Worm (Caenorhabditis elegans) whole organism, L2 larva: ENCODE results near the gene clec-47.
A peak's percentile ranks its signal among the peaks of the same experiment; 100 is the strongest.

Experiments used
- C34F6.9 ChIP-seq: fragments of 150-350 bp; optimal IDR thresholded peaks from 2 replicates; lab custom pipeline; 2014; ENCODE audit warnings: missing biosample characterization, missing genetic modification characterization
- R02D3.7 ChIP-seq: fragments of 150-350 bp; optimal IDR thresholded peaks from 2 replicates; lab custom pipeline; 2014; ENCODE audit warnings: missing biosample characterization, missing genetic modification characterization
- Y55F3AM.14 ChIP-seq: fragments of 200-800 bp; sonication (Bioruptor generic); optimal IDR thresholded peaks from 2 replicates; lab custom pipeline; 2018; ENCODE audit warnings: mild to moderate bottlenecking, missing genetic modification characterization, missing compliant biosample characterization
- ZK546.5 ChIP-seq: sonication (generic microtip); optimal IDR thresholded peaks from 2 replicates; lab custom pipeline; 2017; ENCODE audit warnings: missing biosample characterization, missing genetic modification characterization
- aly-2 ChIP-seq: fragments of 150-350 bp; optimal IDR thresholded peaks from 2 replicates; lab custom pipeline; 2014; ENCODE audit warnings: missing biosample characterization, missing genetic modification characterization
- blmp-1 ChIP-seq: sonication (generic microtip); optimal IDR thresholded peaks from 2 replicates; lab custom pipeline; 2017; ENCODE audit warnings: missing genetic modification characterization, mild to moderate bottlenecking, missing compliant biosample characterization, antibody characterized with exemption, moderate library complexity; ENCODE audit not compliant: insufficient read depth
- ceh-82 ChIP-seq: fragments of 150-350 bp; optimal IDR thresholded peaks from 2 replicates; lab custom pipeline; 2014; ENCODE audit warnings: missing biosample characterization, missing genetic modification characterization
- crh-2 ChIP-seq: sonication (generic microtip); optimal IDR thresholded peaks from 2 replicates; lab custom pipeline; 2017; ENCODE audit warnings: missing biosample characterization, missing genetic modification characterization
- dmd-4 ChIP-seq: sonication (generic microtip); optimal IDR thresholded peaks from 2 replicates; lab custom pipeline; 2017; ENCODE audit warnings: missing biosample characterization, missing genetic modification characterization
- egl-27 ChIP-seq: sonication (generic microtip); optimal IDR thresholded peaks from 3 replicates; lab custom pipeline; 2017; ENCODE audit warnings: missing biosample characterization, missing genetic modification reagents, missing genetic modification characterization
- elt-1 ChIP-seq: fragments of 150-350 bp; optimal IDR thresholded peaks from 2 replicates; lab custom pipeline; 2014; ENCODE audit warnings: missing biosample characterization, missing genetic modification characterization
- elt-3 ChIP-seq: sonication (generic microtip); optimal IDR thresholded peaks from 2 replicates; lab custom pipeline; 2017; ENCODE audit warnings: missing biosample characterization, missing genetic modification characterization
- fos-1 ChIP-seq: fragments of 150-350 bp; optimal IDR thresholded peaks from 2 replicates; lab custom pipeline; 2014; ENCODE audit warnings: missing biosample characterization, missing genetic modification characterization
- gmeb-1 ChIP-seq: fragments of 150-350 bp; optimal IDR thresholded peaks from 2 replicates; lab custom pipeline; 2014; ENCODE audit warnings: missing biosample characterization, missing genetic modification characterization
- lin-11 ChIP-seq: fragments of 150-350 bp; sonication (generic microtip); optimal IDR thresholded peaks from 2 replicates; lab custom pipeline; 2014; ENCODE audit warnings: missing biosample characterization, missing genetic modification characterization, inconsistent platforms, mixed read lengths
- lin-13 ChIP-seq: fragments of 150-350 bp; optimal IDR thresholded peaks from 2 replicates; lab custom pipeline; 2014; ENCODE audit warnings: missing biosample characterization, missing genetic modification reagents, missing genetic modification characterization
- lin-39 ChIP-seq: fragments of 150-350 bp; optimal IDR thresholded peaks from 2 replicates; lab custom pipeline; 2014; ENCODE audit warnings: missing biosample characterization, missing genetic modification reagents, missing genetic modification characterization
- mbf-1 ChIP-seq: sonication (generic microtip); optimal IDR thresholded peaks from 2 replicates; lab custom pipeline; 2017; ENCODE audit warnings: missing biosample characterization, missing genetic modification characterization
- mdl-1 ChIP-seq, 2 experiments: fragments of 150-350 bp in 1 of 2; sonication (generic microtip) in 1 of 2; optimal IDR thresholded peaks; 2 replicates each; lab custom pipeline; 2017; ENCODE audit warnings: missing biosample characterization in 2 of 2, missing genetic modification characterization in 2 of 2
- nhr-12 ChIP-seq: fragments of 150-350 bp; optimal IDR thresholded peaks from 2 replicates; lab custom pipeline; 2014; ENCODE audit warnings: missing biosample characterization, missing genetic modification characterization
- nhr-129 ChIP-seq: fragments of 150-350 bp; optimal IDR thresholded peaks from 2 replicates; lab custom pipeline; 2014; ENCODE audit warnings: missing biosample characterization, missing genetic modification characterization
- nhr-21 ChIP-seq: fragments of 150-350 bp; optimal IDR thresholded peaks from 2 replicates; lab custom pipeline; 2014; ENCODE audit warnings: missing biosample characterization, missing genetic modification characterization
- nhr-237 ChIP-seq: fragments of 150-350 bp; optimal IDR thresholded peaks from 2 replicates; lab custom pipeline; 2014; ENCODE audit warnings: missing biosample characterization, missing genetic modification characterization
- nhr-25 ChIP-seq: fragments of 150-350 bp; sonication (generic microtip); optimal IDR thresholded peaks from 3 replicates; lab custom pipeline; 2014; ENCODE audit warnings: missing biosample characterization, missing genetic modification characterization
- nhr-6 ChIP-seq: fragments of 150-350 bp; optimal IDR thresholded peaks from 2 replicates; lab custom pipeline; 2014; ENCODE audit warnings: missing biosample characterization, missing genetic modification characterization
- nhr-77 ChIP-seq: fragments of 150-350 bp; optimal IDR thresholded peaks from 2 replicates; lab custom pipeline; 2014; ENCODE audit warnings: missing biosample characterization, missing genetic modification characterization
- sem-4 ChIP-seq: fragments of 150-350 bp; optimal IDR thresholded peaks from 2 replicates; lab custom pipeline; 2014; ENCODE audit warnings: missing biosample characterization, missing genetic modification reagents, missing genetic modification characterization
- skn-1 ChIP-seq: sonication (generic microtip); optimal IDR thresholded peaks from 2 replicates; lab custom pipeline; 2017; ENCODE audit warnings: missing biosample characterization, missing genetic modification characterization
- sma-3 ChIP-seq: sonication (generic microtip); optimal IDR thresholded peaks from 2 replicates; lab custom pipeline; 2016; ENCODE audit warnings: missing genetic modification reagents, missing genetic modification characterization, missing compliant biosample characterization
- sma-9 ChIP-seq, 2 experiments: fragments of 150-350 bp in 1 of 2; sonication (generic microtip) in 1 of 2; optimal IDR thresholded peaks; 2 replicates each; lab custom pipeline; 2014 to 2016; ENCODE audit warnings: missing genetic modification characterization in 2 of 2, mild to moderate bottlenecking in 1 of 2, missing biosample characterization in 1 of 2, missing compliant biosample characterization in 1 of 2, missing genetic modification reagents in 1 of 2, moderate library complexity in 1 of 2
- snpc-4 ChIP-seq: fragments of 150-350 bp; optimal IDR thresholded peaks from 2 replicates; lab custom pipeline; 2014; ENCODE audit warnings: missing biosample characterization, missing genetic modification characterization
- unc-55 ChIP-seq: fragments of 150-350 bp; sonication (generic microtip); optimal IDR thresholded peaks from 3 replicates; lab custom pipeline; 2014; ENCODE audit warnings: missing biosample characterization, missing genetic modification reagents, missing genetic modification characterization
- zag-1 ChIP-seq: fragments of 150-350 bp; optimal IDR thresholded peaks from 2 replicates; lab custom pipeline; 2014; ENCODE audit warnings: missing biosample characterization, missing genetic modification characterization
- ztf-1 ChIP-seq: fragments of 200-800 bp; sonication (Bioruptor generic); conservative IDR thresholded peaks from 2 replicates; pipeline ENCODE4 v1.3.6; 2022; ENCODE audit warnings: missing genetic modification characterization, missing compliant biosample characterization
- ztf-4 ChIP-seq: fragments of 150-350 bp; optimal IDR thresholded peaks from 2 replicates; lab custom pipeline; 2014; ENCODE audit warnings: missing biosample characterization, missing genetic modification characterization

Gene clec-47

ce11 chrV:15139811-15140210 is 35.7 kb upstream of the clec-47 start:
- TF ChIP-seq fos-1 (tag; lab: Kevin White, UChicago), result peak; percentile 42
- TF ChIP-seq lin-13, result no peak

ce11 chrV:15140247-15140646 is 35.3 kb upstream of the clec-47 start, which contains the start of gene K08F9.3:
TSS of gene K08F9.3 (plus strand) at chrV:15140547.
- TF ChIP-seq egl-27 (tag; lab: Kevin White, UChicago) (no peak), mdl-1 (tag; optimal IDR thresholded peaks at IDR 0.05; lab: Kevin White, UChicago) (no peak), fos-1 (tag; lab: Kevin White, UChicago) (no peak), lin-39 (tag; lab: Kevin White, UChicago) (no peak), ztf-4 (tag; lab: Kevin White, UChicago) (no peak), lin-13 (no peak), ztf-1 (no peak), nhr-25 (no peak), crh-2 (tag; lab: Kevin White, UChicago) (no peak), snpc-4 (tag; lab: Kevin White, UChicago) (no peak), ZK546.5 (no peak), mbf-1 (tag; lab: Kevin White, UChicago) (no peak), unc-55 (GFP tag; lab: Kevin White, UChicago) (no peak), zag-1 (no peak), sem-4 (tag; lab: Kevin White, UChicago) (no peak), nhr-129 (no peak)
- TF ChIP-seq, all 48 proteins: peak for 0

ce11 chrV:15143285-15143684 is 32.3 kb upstream of the clec-47 start, which contains the start of gene K08F9.1:
TSS of gene K08F9.1 (minus strand) at chrV:15143385.
- TF ChIP-seq mbf-1 (tag; lab: Kevin White, UChicago), result no peak
- no peak for TF ChIP-seq aly-2 (tag; lab: Kevin White, UChicago)
- TF ChIP-seq elt-1, result no peak
- TF ChIP-seq R02D3.7, result no peak
- TF ChIP-seq Y55F3AM.14 (GFP tag; lab: Kevin White, UChicago), result no peak

ce11 chrV:15143798-15144197 is 31.8 kb upstream of the clec-47 start, which contains the start of gene K08F9.4:
TSS of gene K08F9.4 (plus strand) at chrV:15144019.
- TF ChIP-seq nhr-21 (tag; lab: Kevin White, UChicago) (peak; percentile 26), lin-13 (peak; percentile 66), sem-4 (tag; lab: Kevin White, UChicago) (peak; percentile 2), fos-1 (tag; lab: Kevin White, UChicago) (peak; percentile 47), sma-9 (GFP tag; optimal IDR thresholded peaks at IDR 0.05; lab: Kevin White, UChicago) (peak; percentile 46), sma-9 (tag; optimal IDR thresholded peaks at IDR 0.05; lab: Kevin White, UChicago) (no peak), dmd-4 (tag; lab: Kevin White, UChicago) (no peak), unc-55 (GFP tag; lab: Kevin White, UChicago) (peak; percentile 84), nhr-25 (peak; percentile 68), sma-3 (GFP tag; lab: Kevin White, UChicago) (peak; percentile 68), ztf-1 (no peak), ztf-4 (tag; lab: Kevin White, UChicago) (no peak), crh-2 (tag; lab: Kevin White, UChicago) (peak; percentile 48), C34F6.9 (tag; lab: Kevin White, UChicago) (peak; percentile 78), lin-39 (tag; lab: Kevin White, UChicago) (no peak), nhr-129 (peak; percentile 48), blmp-1 (tag; lab: Kevin White, UChicago) (peak; percentile 100), gmeb-1 (tag; lab: Kevin White, UChicago) (peak; percentile 72)
- TF ChIP-seq, all 48 proteins: peak for 13

ce11 chrV:15147776-15148175 is 27.8 kb upstream of the clec-47 start, which contains the start of gene T09F5.20:
TSS of gene T09F5.20 (minus strand) at chrV:15147876.
- TF ChIP-seq nhr-237 (tag; lab: Kevin White, UChicago) (no peak), skn-1 (tag; lab: Kevin White, UChicago) (no peak), zag-1 (no peak), nhr-12 (tag; lab: Kevin White, UChicago) (no peak), nhr-25 (no peak), lin-11 (tag; lab: Kevin White, UChicago) (no peak), C34F6.9 (tag; lab: Kevin White, UChicago) (no peak), nhr-77 (no peak), aly-2 (tag; lab: Kevin White, UChicago) (no peak), nhr-6 (no peak), ztf-4 (tag; lab: Kevin White, UChicago) (no peak), sem-4 (tag; lab: Kevin White, UChicago) (no peak), ceh-82 (tag; lab: Kevin White, UChicago) (no peak), elt-3 (tag; lab: Kevin White, UChicago) (no peak), blmp-1 (tag; lab: Kevin White, UChicago) (no peak)
